Worm (Caenorhabditis elegans) whole organism, mixed stage, embryonic: Measurements from ENCODE around the gene F19C6.5.

Experiments
- blmp-1 ChIP-seq: fragments of 150-350 bp; optimal IDR thresholded peaks from 2 replicates; lab custom pipeline; 2014; ENCODE audit warnings: missing biosample characterization, missing genetic modification characterization
- flh-1 ChIP-seq: fragments of 200-800 bp; sonication (Bioruptor generic); optimal IDR thresholded peaks from 2 replicates; lab custom pipeline; 2018; ENCODE audit warnings: mild to moderate bottlenecking, missing genetic modification characterization, moderate library complexity, missing compliant biosample characterization
- lin-32 ChIP-seq: fragments of 200-800 bp; sonication (Bioruptor generic); optimal IDR thresholded peaks from 2 replicates; lab custom pipeline; 2018; ENCODE audit warnings: mild to moderate bottlenecking, missing genetic modification characterization, missing compliant biosample characterization
- nhr-12 ChIP-seq: fragments of 150-350 bp; optimal IDR thresholded peaks from 2 replicates; lab custom pipeline; 2014; ENCODE audit warnings: missing biosample characterization, missing genetic modification characterization
- pha-4 ChIP-seq: fragments of 150-350 bp; optimal IDR thresholded peaks from 2 replicates; lab custom pipeline; 2018; ENCODE audit warnings: missing biosample characterization, missing genetic modification reagents, missing genetic modification characterization
- snpc-4 ChIP-seq: fragments of 150-350 bp; optimal IDR thresholded peaks from 2 replicates; lab custom pipeline; 2014; ENCODE audit warnings: missing biosample characterization, missing genetic modification characterization
- tbx-8 ChIP-seq: fragments of 200-800 bp; sonication (Bioruptor generic); optimal IDR thresholded peaks from 2 replicates; lab custom pipeline; 2018; ENCODE audit warnings: mild to moderate bottlenecking, missing genetic modification characterization, moderate library complexity, missing compliant biosample characterization

DNA sequence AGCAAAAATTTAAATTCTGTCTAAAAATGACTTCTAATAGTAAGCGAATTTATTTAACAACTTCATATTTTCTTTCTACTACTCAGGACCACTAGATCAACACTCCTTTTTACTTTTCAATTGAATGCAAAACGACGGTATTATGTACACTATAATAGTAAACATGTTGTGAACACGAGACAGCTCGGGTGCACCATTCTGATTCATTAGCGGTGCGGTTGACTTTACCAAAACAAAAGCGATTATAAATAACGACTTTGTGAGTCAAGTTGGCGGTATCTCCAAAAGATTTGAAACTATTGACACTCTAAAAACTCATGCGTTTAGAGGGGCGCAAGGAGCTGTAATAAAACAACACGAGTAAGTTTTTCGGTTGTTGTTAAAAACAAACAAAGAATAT lies 44.2 kb downstream of the F19C6.5 start:
- no peak for TF ChIP-seq pha-4 (tag; lab: Kevin White, UChicago)
- no peak for TF ChIP-seq snpc-4 (tag; lab: Kevin White, UChicago)
- no peak for TF ChIP-seq lin-32 (GFP tag; lab: Kevin White, UChicago)
- TF ChIP-seq tbx-8 (GFP tag; lab: Kevin White, UChicago): no peak
- no peak for TF ChIP-seq flh-1 (GFP tag; lab: Kevin White, UChicago)
- no peak for TF ChIP-seq blmp-1 (tag; lab: Kevin White, UChicago)
- TF ChIP-seq nhr-12 (tag; lab: Kevin White, UChicago): no peak
